Worm (Caenorhabditis elegans) whole organism, L2 larva: ENCODE measurements around the gene coh-3.
A peak's percentile ranks its signal among the peaks of the same experiment; 100 is the strongest.
"Not testable (repeated sequence)": the region's sequence is repeated elsewhere in the genome, so short reads cannot be mapped to it uniquely, and the experiment has no call there.

Source experiments
- C34F6.9 ChIP-seq: fragments of 150-350 bp; optimal IDR thresholded peaks from 2 replicates; lab custom pipeline; 2014; ENCODE audit warnings: missing biosample characterization, missing genetic modification characterization
- ZK546.5 ChIP-seq: sonication (generic microtip); optimal IDR thresholded peaks from 2 replicates; lab custom pipeline; 2017; ENCODE audit warnings: missing biosample characterization, missing genetic modification characterization
- blmp-1 ChIP-seq: sonication (generic microtip); optimal IDR thresholded peaks from 2 replicates; lab custom pipeline; 2017; ENCODE audit warnings: missing genetic modification characterization, mild to moderate bottlenecking, missing compliant biosample characterization, antibody characterized with exemption, moderate library complexity; ENCODE audit not compliant: insufficient read depth
- ceh-82 ChIP-seq: fragments of 150-350 bp; optimal IDR thresholded peaks from 2 replicates; lab custom pipeline; 2014; ENCODE audit warnings: missing biosample characterization, missing genetic modification characterization
- gmeb-1 ChIP-seq: fragments of 150-350 bp; optimal IDR thresholded peaks from 2 replicates; lab custom pipeline; 2014; ENCODE audit warnings: missing biosample characterization, missing genetic modification characterization
- lin-11 ChIP-seq: fragments of 150-350 bp; sonication (generic microtip); optimal IDR thresholded peaks from 2 replicates; lab custom pipeline; 2014; ENCODE audit warnings: missing biosample characterization, missing genetic modification characterization, inconsistent platforms, mixed read lengths
- lin-13 ChIP-seq: fragments of 150-350 bp; optimal IDR thresholded peaks from 2 replicates; lab custom pipeline; 2014; ENCODE audit warnings: missing biosample characterization, missing genetic modification reagents, missing genetic modification characterization
- lsy-2 ChIP-seq, 2 experiments: fragments of 150-350 bp in 1 of 2; sonication (generic microtip) in 1 of 2; optimal IDR thresholded peaks; 2 replicates each; lab custom pipeline; 2014 to 2017; ENCODE audit warnings: missing biosample characterization in 2 of 2, missing genetic modification characterization in 2 of 2
- mab-5 ChIP-seq: fragments of 150-350 bp; optimal IDR thresholded peaks from 2 replicates; lab custom pipeline; 2014; ENCODE audit warnings: missing biosample characterization, missing genetic modification characterization
- mdl-1 ChIP-seq, 2 experiments: fragments of 150-350 bp in 1 of 2; sonication (generic microtip) in 1 of 2; optimal IDR thresholded peaks; 2 replicates each; lab custom pipeline; 2017; ENCODE audit warnings: missing biosample characterization in 2 of 2, missing genetic modification characterization in 2 of 2
- nhr-10 ChIP-seq: sonication (generic microtip); optimal IDR thresholded peaks from 2 replicates; lab custom pipeline; 2017; ENCODE audit warnings: missing biosample characterization, missing genetic modification characterization
- nhr-11 ChIP-seq: fragments of 150-350 bp; optimal IDR thresholded peaks from 2 replicates; lab custom pipeline; 2014; ENCODE audit warnings: missing biosample characterization, missing genetic modification characterization
- nhr-12 ChIP-seq: fragments of 150-350 bp; optimal IDR thresholded peaks from 2 replicates; lab custom pipeline; 2014; ENCODE audit warnings: missing biosample characterization, missing genetic modification characterization
- nhr-129 ChIP-seq: fragments of 150-350 bp; optimal IDR thresholded peaks from 2 replicates; lab custom pipeline; 2014; ENCODE audit warnings: missing biosample characterization, missing genetic modification characterization
- nhr-21 ChIP-seq: fragments of 150-350 bp; optimal IDR thresholded peaks from 2 replicates; lab custom pipeline; 2014; ENCODE audit warnings: missing biosample characterization, missing genetic modification characterization
- nhr-237 ChIP-seq: fragments of 150-350 bp; optimal IDR thresholded peaks from 2 replicates; lab custom pipeline; 2014; ENCODE audit warnings: missing biosample characterization, missing genetic modification characterization
- nhr-77 ChIP-seq: fragments of 150-350 bp; optimal IDR thresholded peaks from 2 replicates; lab custom pipeline; 2014; ENCODE audit warnings: missing biosample characterization, missing genetic modification characterization
- peb-1 ChIP-seq: fragments of 150-350 bp; optimal IDR thresholded peaks from 2 replicates; lab custom pipeline; 2014; ENCODE audit warnings: missing biosample characterization, missing genetic modification characterization
- sma-9 ChIP-seq, 2 experiments: fragments of 150-350 bp in 1 of 2; sonication (generic microtip) in 1 of 2; optimal IDR thresholded peaks; 2 replicates each; lab custom pipeline; 2014 to 2016; ENCODE audit warnings: missing genetic modification characterization in 2 of 2, mild to moderate bottlenecking in 1 of 2, missing biosample characterization in 1 of 2, missing compliant biosample characterization in 1 of 2, missing genetic modification reagents in 1 of 2, moderate library complexity in 1 of 2
- snpc-4 ChIP-seq: fragments of 150-350 bp; optimal IDR thresholded peaks from 2 replicates; lab custom pipeline; 2014; ENCODE audit warnings: missing biosample characterization, missing genetic modification characterization
- unc-39 ChIP-seq: fragments of 150-350 bp; optimal IDR thresholded peaks from 2 replicates; lab custom pipeline; 2014; ENCODE audit warnings: missing biosample characterization, missing genetic modification characterization
- unc-55 ChIP-seq: fragments of 150-350 bp; sonication (generic microtip); optimal IDR thresholded peaks from 3 replicates; lab custom pipeline; 2014; ENCODE audit warnings: missing biosample characterization, missing genetic modification reagents, missing genetic modification characterization
- unc-62 ChIP-seq: fragments of 150-350 bp; optimal IDR thresholded peaks from 2 replicates; lab custom pipeline; 2014; ENCODE audit warnings: missing biosample characterization, missing genetic modification reagents, missing genetic modification characterization
- zag-1 ChIP-seq: fragments of 150-350 bp; optimal IDR thresholded peaks from 2 replicates; lab custom pipeline; 2014; ENCODE audit warnings: missing biosample characterization, missing genetic modification characterization
- ztf-11 ChIP-seq: sonication (generic microtip); optimal IDR thresholded peaks from 2 replicates; lab custom pipeline; 2017; ENCODE audit warnings: missing biosample characterization, missing genetic modification characterization

Gene coh-3

ce11 chrV:14448669-14449068, 8.6 kb upstream of the coh-3 start:
- TF ChIP-seq nhr-10 (tag; lab: Kevin White, UChicago): no peak
- no peak for TF ChIP-seq lsy-2 (tag; optimal IDR thresholded peaks at IDR 0.05; lab: Kevin White, UChicago)
- peak; percentile 35 for TF ChIP-seq nhr-21 (tag; lab: Kevin White, UChicago)
- TF ChIP-seq mdl-1 (tag; optimal IDR thresholded peaks at IDR 0.05; lab: Kevin White, UChicago): no peak

ce11 chrV:14449397-14449796, 7.8 kb upstream of the coh-3 start, which contains the start of gene F23B12.7:
Gene F23B12.7, plus strand, starts transcription at chrV:14449697.
- no peak for TF ChIP-seq nhr-77 (tag; lab: Kevin White, UChicago)
- TF ChIP-seq, all 48 proteins: peak for 0

- TF ChIP-seq nhr-10 (tag; lab: Kevin White, UChicago) (no peak), gmeb-1 (peak; percentile 70), mab-5 (no peak), nhr-12 (tag; lab: Kevin White, UChicago) (no peak)
These were observed 596 bp upstream of the coh-3 start, which contains the start of gene bmk-1 for ce11 chrV:14456626-14457025. Gene bmk-1, minus strand, starts transcription at chrV:14456984.

ce11 chrV:14460122-14460521, 2.9 kb downstream of the coh-3 start:
- TF ChIP-seq nhr-129 (tag; lab: Kevin White, UChicago): no peak
- no peak for TF ChIP-seq lin-13 (GFP tag; lab: Kevin White, UChicago)
- TF ChIP-seq gmeb-1: no peak
- TF ChIP-seq nhr-237 (tag; lab: Kevin White, UChicago): no peak
- TF ChIP-seq ceh-82 (tag; lab: Kevin White, UChicago): no peak
- TF ChIP-seq lin-11 (tag; lab: Kevin White, UChicago): no peak
- TF ChIP-seq nhr-11 (tag; lab: Kevin White, UChicago): no peak
- no peak for TF ChIP-seq nhr-12 (tag; lab: Kevin White, UChicago)
- TF ChIP-seq ztf-11: no peak
- TF ChIP-seq nhr-10 (tag; lab: Kevin White, UChicago): no peak
- no peak for TF ChIP-seq mdl-1 (tag; optimal IDR thresholded peaks at IDR 0.05; lab: Kevin White, UChicago)
- no peak for TF ChIP-seq mab-5

ce11 chrV:14460615-14461102, 3.4 kb downstream of the coh-3 start, which contains the start of gene F08H9.2:
Gene F08H9.2, plus strand, starts transcription at chrV:14460665.
- TF ChIP-seq peb-1 (tag; lab: Kevin White, UChicago) (no peak), C34F6.9 (tag; lab: Kevin White, UChicago) (no peak), blmp-1 (no peak)

- TF ChIP-seq zag-1 (tag; lab: Kevin White, UChicago) (no peak), ZK546.5 (tag; lab: Kevin White, UChicago) (no peak), C34F6.9 (tag; lab: Kevin White, UChicago) (no peak), unc-62 (GFP tag; lab: Kevin White, UChicago) (no peak), mdl-1 (tag; optimal IDR thresholded peaks at IDR 0.05; lab: Kevin White, UChicago) (no peak), unc-39 (no peak), snpc-4 (no peak), lin-11 (tag; lab: Kevin White, UChicago) (no peak), nhr-10 (tag; lab: Kevin White, UChicago) (no peak)
These were observed 5.4 kb downstream of the coh-3 start for ce11 chrV:14462653-14463052.

- peak; percentile 85 for TF ChIP-seq snpc-4
- TF ChIP-seq sma-9 (GFP tag; optimal IDR thresholded peaks at IDR 0.05; lab: Kevin White, UChicago): peak; percentile 39
- TF ChIP-seq sma-9 (tag; optimal IDR thresholded peaks at IDR 0.05; lab: Kevin White, UChicago): not testable (repeated sequence)
- peak; percentile 9 for TF ChIP-seq gmeb-1
These were observed 5.9 kb downstream of the coh-3 start, which contains the start of gene F08H9.3 for ce11 chrV:14463087-14463486. Gene F08H9.3, minus strand, starts transcription at chrV:14463338.

- peak; percentile 45 for TF ChIP-seq C34F6.9 (tag; lab: Kevin White, UChicago)
- peak; percentile 0 for TF ChIP-seq nhr-129 (tag; lab: Kevin White, UChicago)
- no peak for TF ChIP-seq peb-1 (tag; lab: Kevin White, UChicago)
- peak; percentile 20 for TF ChIP-seq unc-55 (GFP tag; lab: Kevin White, UChicago)
These were observed 7.1 kb downstream of the coh-3 start, which contains the start of gene F08H9.4 for ce11 chrV:14464368-14464767. Gene F08H9.4, minus strand, starts transcription at chrV:14464428.
